Worm (Caenorhabditis elegans) whole organism, young adult: ENCODE results near the gene gyf-1.

Experiments used
- B0261.1 ChIP-seq: sonication (generic microtip); optimal IDR thresholded peaks from 2 replicates; lab custom pipeline; 2016; ENCODE audit warnings: mild to moderate bottlenecking, missing genetic modification characterization, moderate library complexity, missing compliant biosample characterization
- B0336.3 ChIP-seq: fragments of 200-800 bp; sonication (Bioruptor generic); IDR thresholded peaks from 2 replicates; pipeline ENCODE4 v1.3.6; 2022; ENCODE audit warnings: missing genetic modification characterization, missing compliant biosample characterization
- C06A6.2 ChIP-seq: fragments of 200-800 bp; sonication (Bioruptor generic); conservative IDR thresholded peaks from 2 replicates; pipeline ENCODE4 v1.3.6; 2022; ENCODE audit warnings: missing genetic modification characterization, missing compliant biosample characterization
- D2030.7 ChIP-seq: fragments of 200-800 bp; sonication (Bioruptor generic); IDR thresholded peaks from 2 replicates; pipeline ENCODE4 v1.3.6; 2022; ENCODE audit warnings: missing genetic modification reagents, missing genetic modification characterization, missing compliant biosample characterization
- F23B12.7 ChIP-seq: sonication (generic microtip); optimal IDR thresholded peaks from 2 replicates; lab custom pipeline; 2017; ENCODE audit warnings: missing genetic modification characterization, mild to moderate bottlenecking, missing compliant biosample characterization, antibody characterized with exemption, moderate library complexity; ENCODE audit not compliant: insufficient read depth
- F37B4.10 ChIP-seq: fragments of 200-800 bp; sonication (Bioruptor generic); IDR thresholded peaks from 2 replicates; pipeline ENCODE4 v1.3.6; 2022; ENCODE audit warnings: missing genetic modification characterization, missing compliant biosample characterization
- F49E8.2 ChIP-seq: sonication (generic microtip); optimal IDR thresholded peaks from 3 replicates; lab custom pipeline; 2017; ENCODE audit warnings: missing genetic modification characterization, mild to moderate bottlenecking, missing compliant biosample characterization, antibody characterized with exemption, moderate library complexity; ENCODE audit not compliant: insufficient read depth
- Y53G8AR.9 ChIP-seq: fragments of 200-800 bp; sonication (Bioruptor generic); conservative IDR thresholded peaks from 2 replicates; pipeline ENCODE4 v1.3.6; 2022; ENCODE audit warnings: missing genetic modification reagents, missing genetic modification characterization, missing compliant biosample characterization
- athp-1 ChIP-seq: sonication (generic microtip); optimal IDR thresholded peaks from 2 replicates; lab custom pipeline; 2017; ENCODE audit warnings: mild to moderate bottlenecking, missing genetic modification characterization, missing compliant biosample characterization
- bed-1 ChIP-seq: fragments of 200-800 bp; sonication (Bioruptor generic); IDR thresholded peaks from 2 replicates; pipeline ENCODE4 v1.3.6; 2022; ENCODE audit warnings: missing genetic modification reagents, missing genetic modification characterization, missing compliant biosample characterization
- ceh-58 ChIP-seq: fragments of 200-800 bp; sonication (Bioruptor generic); IDR thresholded peaks from 2 replicates; pipeline ENCODE4 v1.3.6; 2022; ENCODE audit warnings: missing genetic modification characterization, missing compliant biosample characterization
- ceh-79 ChIP-seq: sonication (generic microtip); optimal IDR thresholded peaks from 2 replicates; lab custom pipeline; 2017; ENCODE audit warnings: mild to moderate bottlenecking, missing genetic modification characterization, missing compliant biosample characterization
- egl-44 ChIP-seq: fragments of 200-800 bp; sonication (Bioruptor generic); IDR thresholded peaks from 2 replicates; pipeline ENCODE4 v1.3.6; 2022; ENCODE audit warnings: missing genetic modification reagents, missing genetic modification characterization, missing compliant biosample characterization
- gei-17 ChIP-seq: fragments of 200-800 bp; sonication (Bioruptor generic); optimal IDR thresholded peaks from 2 replicates; lab custom pipeline; 2018; ENCODE audit warnings: mild to moderate bottlenecking, missing genetic modification characterization, missing compliant biosample characterization
- him-1 ChIP-seq: sonication (generic microtip); optimal IDR thresholded peaks from 2 replicates; lab custom pipeline; 2016; ENCODE audit warnings: missing genotype, missing genetic modification reagents, missing genetic modification characterization, missing compliant biosample characterization
- hlh-12 ChIP-seq: sonication (generic microtip); optimal IDR thresholded peaks from 2 replicates; lab custom pipeline; 2016; ENCODE audit warnings: missing genetic modification characterization, missing compliant biosample characterization
- hmg-1.2 ChIP-seq: fragments of 200-800 bp; sonication (Bioruptor generic); IDR thresholded peaks from 2 replicates; pipeline ENCODE4 v1.3.6; 2022; ENCODE audit warnings: missing genetic modification reagents, missing genetic modification characterization, missing compliant biosample characterization
- lag-1 ChIP-seq: fragments of 200-800 bp; sonication (Bioruptor generic); IDR thresholded peaks from 2 replicates; pipeline ENCODE4 v1.3.6; 2022; ENCODE audit warnings: missing genetic modification reagents, missing genetic modification characterization, missing compliant biosample characterization
- lin-35 ChIP-seq, 3 experiments: fragments of 150-350 bp in 2 of 3; sonication (generic microtip) in 1 of 3; optimal IDR thresholded peaks; 2 replicates each; lab custom pipeline; 2014 to 2018; ENCODE audit warnings: missing biosample characterization in 3 of 3, missing genetic modification characterization in 3 of 3, missing genetic modification reagents in 3 of 3
- lsy-27 ChIP-seq: sonication (generic microtip); optimal IDR thresholded peaks from 2 replicates; lab custom pipeline; 2017; ENCODE audit warnings: missing genetic modification characterization, mild to moderate bottlenecking, missing compliant biosample characterization, antibody characterized with exemption, missing genotype, borderline replicate concordance; ENCODE audit not compliant: insufficient read depth
- madf-10 ChIP-seq: sonication (generic microtip); optimal IDR thresholded peaks from 2 replicates; lab custom pipeline; 2016; ENCODE audit warnings: mild to moderate bottlenecking, missing genetic modification characterization, missing compliant biosample characterization
- mes-4 ChIP-seq: sonication (generic microtip); optimal IDR thresholded peaks from 2 replicates; lab custom pipeline; 2016; ENCODE audit warnings: missing genotype, missing genetic modification characterization, missing compliant biosample characterization
- nfya-1 ChIP-seq: sonication (generic microtip); optimal IDR thresholded peaks from 2 replicates; lab custom pipeline; 2017; ENCODE audit warnings: antibody characterized with exemption, missing compliant biosample characterization, missing genetic modification characterization, borderline replicate concordance; ENCODE audit not compliant: insufficient read depth
- nfya-2 ChIP-seq: fragments of 200-800 bp; sonication (Bioruptor generic); IDR thresholded peaks from 2 replicates; pipeline ENCODE4 v1.3.6; 2022; ENCODE audit warnings: missing genetic modification reagents, missing genetic modification characterization, missing compliant biosample characterization
- nhr-179 ChIP-seq: sonication (generic microtip); optimal IDR thresholded peaks from 2 replicates; lab custom pipeline; 2016; ENCODE audit warnings: mild to moderate bottlenecking, missing genetic modification characterization, missing compliant biosample characterization
- nhr-27 ChIP-seq: fragments of 200-800 bp; sonication (Bioruptor generic); optimal IDR thresholded peaks from 2 replicates; lab custom pipeline; 2018; ENCODE audit warnings: mild to moderate bottlenecking, missing genetic modification characterization, moderate library complexity, missing compliant biosample characterization
- nhr-90 ChIP-seq: sonication (generic microtip); optimal IDR thresholded peaks from 2 replicates; lab custom pipeline; 2016; ENCODE audit warnings: missing genotype, mild to moderate bottlenecking, missing genetic modification characterization, missing compliant biosample characterization
- pha-4 ChIP-seq: fragments of 150-350 bp; sonication (generic microtip); optimal IDR thresholded peaks from 2 replicates; lab custom pipeline; 2014; ENCODE audit warnings: missing biosample characterization, missing genetic modification reagents, missing genetic modification characterization
- rec-8 ChIP-seq, 2 experiments: sonication (generic microtip); optimal IDR thresholded peaks; 2 replicates each; lab custom pipeline; 2016; ENCODE audit warnings: mild to moderate bottlenecking in 2 of 2, missing genetic modification characterization in 2 of 2, missing genetic modification reagents in 2 of 2, missing genotype in 2 of 2, missing biosample characterization in 1 of 2, missing compliant biosample characterization in 1 of 2, moderate library complexity in 1 of 2
- sdz-38 ChIP-seq: sonication (generic microtip); optimal IDR thresholded peaks from 2 replicates; lab custom pipeline; 2016; ENCODE audit warnings: missing genotype, missing genetic modification characterization, missing compliant biosample characterization
- snpc-4 ChIP-seq, 5 experiments: fragments of 150-350 bp in 1 of 5; sonication (generic microtip) in 4 of 5; optimal IDR thresholded peaks; 2 replicates each; lab custom pipeline; 2014 to 2018; ENCODE audit warnings: missing genetic modification characterization in 5 of 5, missing biosample characterization in 3 of 5, antibody characterized with exemption in 2 of 5, mild to moderate bottlenecking in 2 of 5, missing compliant biosample characterization in 2 of 5, missing genotype in 2 of 5, moderate library complexity in 2 of 5, missing genetic modification reagents in 1 of 5
- somi-1 ChIP-seq: fragments of 200-800 bp; sonication (Bioruptor generic); optimal IDR thresholded peaks from 2 replicates; lab custom pipeline; 2018; ENCODE audit warnings: mild to moderate bottlenecking, missing genetic modification characterization, missing compliant biosample characterization
- tbp1 ChIP-seq: fragments of 200-800 bp; sonication (Bioruptor generic); optimal IDR thresholded peaks from 2 replicates; lab custom pipeline; 2018; ENCODE audit warnings: mild to moderate bottlenecking, missing genetic modification characterization, missing compliant biosample characterization
- unc-130 ChIP-seq: sonication (generic microtip); optimal IDR thresholded peaks from 2 replicates; lab custom pipeline; 2016; ENCODE audit warnings: missing genetic modification reagents, missing genetic modification characterization, missing compliant biosample characterization
- zfh-2 ChIP-seq: fragments of 200-800 bp; sonication (Bioruptor generic); conservative IDR thresholded peaks from 2 replicates; pipeline ENCODE4 v1.3.6; 2022; ENCODE audit warnings: missing genetic modification reagents, missing genetic modification characterization, missing compliant biosample characterization
- ztf-22 ChIP-seq: fragments of 200-800 bp; sonication (Bioruptor generic); optimal IDR thresholded peaks from 2 replicates; lab custom pipeline; 2018; ENCODE audit warnings: mild to moderate bottlenecking, missing genetic modification characterization, moderate library complexity, missing compliant biosample characterization
- ztf-3 ChIP-seq: fragments of 200-800 bp; sonication (Bioruptor generic); optimal IDR thresholded peaks from 2 replicates; lab custom pipeline; 2018; ENCODE audit warnings: mild to moderate bottlenecking, missing genetic modification characterization, missing compliant biosample characterization

gyf-1 gene

ce11 chrII:6705593-6706228 is 21.7 kb downstream of the gyf-1 start, which contains the start of gene rpy-1:
Gene rpy-1 (minus strand): TSS chrII:6705643.
- TF ChIP-seq hlh-12 (no peak), sdz-38 (no peak), F37B4.10 (no peak), B0336.3 (GFP tag; lab: Robert Waterston, UW) (no peak), C06A6.2 (GFP tag; lab: Robert Waterston, UW) (no peak), gei-17 (GFP tag; lab: Kevin White, UChicago) (no peak), madf-10 (no peak), B0261.1 (tag; lab: Kevin White, UChicago) (no peak), nhr-27 (tag; lab: Kevin White, UChicago) (no peak), nhr-179 (no peak), ceh-58 (GFP tag; lab: Robert Waterston, UW) (no peak), pha-4 (no peak), bed-1 (GFP tag; lab: Robert Waterston, UW) (no peak), Y53G8AR.9 (GFP tag; lab: Robert Waterston, UW) (no peak), ztf-22 (GFP tag; lab: Kevin White, UChicago) (no peak), athp-1 (no peak), F23B12.7 (tag; lab: Kevin White, UChicago) (no peak), zfh-2 (no peak), nhr-90 (tag; lab: Kevin White, UChicago) (no peak), ceh-79 (tag; lab: Kevin White, UChicago) (no peak)
- TF ChIP-seq, all 124 proteins: peak for 0

DNA sequence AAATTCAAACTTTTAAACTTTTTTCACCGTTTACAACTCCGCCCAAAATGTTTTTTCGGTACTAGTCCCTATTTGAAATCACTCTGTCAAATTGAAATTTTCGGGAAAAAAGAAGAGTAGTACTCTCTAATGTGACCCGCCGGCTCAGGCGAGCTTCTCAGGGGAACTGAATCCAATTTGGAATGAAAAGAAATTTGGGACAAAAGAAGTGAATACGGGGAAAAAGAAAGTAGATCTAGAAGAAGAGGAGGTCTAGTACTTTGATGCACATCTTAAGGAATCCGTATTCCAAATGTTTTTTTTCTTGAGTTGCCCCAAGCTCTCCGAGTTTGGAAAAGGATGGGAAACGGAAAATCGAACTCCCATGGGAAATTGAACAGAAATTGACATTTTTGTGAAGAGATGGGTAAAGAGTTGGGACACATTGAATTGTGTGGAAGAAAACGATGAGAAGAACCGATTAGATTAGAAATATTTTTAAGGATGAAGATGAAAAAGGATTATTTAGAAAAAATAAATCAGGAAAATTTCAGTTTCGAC is 22.6 kb downstream of the gyf-1 start:
- TF ChIP-seq nfya-1: no peak
- no peak for TF ChIP-seq unc-130 (GFP tag; lab: Kevin White, UChicago)
- TF ChIP-seq him-1: no peak
- no peak for TF ChIP-seq lsy-27 (tag; lab: Kevin White, UChicago)

DNA sequence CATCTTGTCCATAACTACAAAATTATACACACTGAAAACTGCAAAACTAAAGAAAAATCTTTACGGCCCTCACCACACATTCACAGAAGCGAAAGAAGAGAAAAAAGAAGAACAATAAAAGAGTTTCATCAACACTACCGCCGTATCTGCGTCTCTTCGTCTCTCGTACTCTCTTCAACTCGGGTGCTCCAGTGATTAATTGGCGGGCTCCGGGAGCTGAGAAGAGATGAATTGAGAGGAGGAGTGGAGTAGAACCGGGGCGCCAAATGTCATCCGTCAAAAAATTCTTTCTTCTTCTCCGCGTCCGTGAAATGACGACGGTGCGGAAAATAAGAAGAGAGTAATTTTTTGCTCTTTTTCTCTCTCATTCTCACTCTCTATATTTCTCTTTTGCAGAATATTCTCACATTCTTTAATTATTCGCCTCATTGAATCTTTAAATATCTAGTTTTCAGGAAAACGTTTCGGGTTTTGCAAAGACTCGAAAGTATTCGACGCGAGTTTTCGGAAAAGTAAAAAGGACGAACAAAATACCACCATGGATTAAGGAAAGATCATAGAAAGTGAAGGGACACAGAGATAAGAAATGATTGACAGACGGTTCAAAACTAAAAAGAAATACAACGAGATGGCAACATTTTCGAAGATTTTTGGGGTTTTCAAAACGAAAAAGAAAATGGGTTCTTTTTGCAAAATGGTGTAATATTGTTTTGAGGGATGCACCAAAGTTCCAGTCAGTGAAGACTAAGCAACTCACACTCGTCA is 23.6 kb downstream of the gyf-1 start:
- TF ChIP-seq lag-1 (GFP tag; lab: Robert Waterston, UW) (no peak), snpc-4 (GFP tag; optimal IDR thresholded peaks at IDR 0.05; lab: Kevin White, UChicago) (no peak), snpc-4 (tag; optimal IDR thresholded peaks at IDR 0.05; lab: Kevin White, UChicago) (no peak), mes-4 (tag; lab: Kevin White, UChicago) (no peak), somi-1 (GFP tag; lab: Kevin White, UChicago) (peak; percentile 21), hmg-1.2 (GFP tag; lab: Robert Waterston, UW) (peak; percentile 51; the same call in 1 of the 2 replicates)

ce11 chrII:6708980-6709379 is 24.9 kb downstream of the gyf-1 start:
- TF ChIP-seq zfh-2: peak; percentile 26; the same call in 1 of the 2 replicates
- TF ChIP-seq F49E8.2 (tag; lab: Kevin White, UChicago): no peak
- TF ChIP-seq lin-35 (GFP tag; optimal IDR thresholded peaks at IDR 0.05; lab: Kevin White, UChicago): no peak
- TF ChIP-seq hmg-1.2 (GFP tag; lab: Robert Waterston, UW): 0 out of 2 replicates have a peak, but pooled peaks have one; percentile 17
- TF ChIP-seq D2030.7 (GFP tag; lab: Robert Waterston, UW): no peak
- no peak for TF ChIP-seq lag-1 (GFP tag; lab: Robert Waterston, UW)
- TF ChIP-seq nfya-2 (GFP tag; lab: Robert Waterston, UW): no peak
- no peak for TF ChIP-seq somi-1 (GFP tag; lab: Kevin White, UChicago)
- TF ChIP-seq tbp1 (GFP tag; lab: Kevin White, UChicago): no peak
- no peak for TF ChIP-seq ztf-3
- no peak for TF ChIP-seq rec-8 (tag; optimal IDR thresholded peaks at IDR 0.05; lab: Kevin White, UChicago)
- no peak for TF ChIP-seq egl-44 (GFP tag; lab: Robert Waterston, UW)
